Worm (Caenorhabditis elegans) whole organism, mixed stage, embryonic: ENCODE data around the gene srbc-36.

Experiments used
- drap-1 ChIP-seq: fragments of 200-800 bp; sonication (Bioruptor generic); optimal IDR thresholded peaks from 3 replicates; lab custom pipeline; 2018; ENCODE audit warnings: mild to moderate bottlenecking, missing genetic modification characterization, missing compliant biosample characterization
- sptf-1 ChIP-seq: sonication (generic microtip); optimal IDR thresholded peaks from 2 replicates; lab custom pipeline; 2017; ENCODE audit warnings: mild to moderate bottlenecking, missing genetic modification characterization, moderate library complexity, missing compliant biosample characterization

- TF ChIP-seq sptf-1 (tag; lab: Kevin White, UChicago) (no peak), drap-1 (GFP tag; lab: Kevin White, UChicago) (no peak)
These were observed 22.0 kb upstream of the srbc-36 start, which contains the start of gene str-226 for ce11 chrV:3512381-3512780.
